Fruit fly (Drosophila melanogaster) whole organism, prepupa: ENCODE data around the gene Alg7.

Experiments
- Blimp-1 ChIP-seq: fragments of 200-800 bp; sonication (Bioruptor generic); optimal IDR thresholded peaks from 3 replicates; lab custom pipeline; 2017; ENCODE audit warnings: missing biosample characterization, missing genetic modification characterization, mild to moderate bottlenecking, moderate library complexity, missing genetic modification reagents
- CG10631 ChIP-seq: fragments of 200-800 bp; sonication (Bioruptor generic); optimal IDR thresholded peaks from 2 replicates; lab custom pipeline; 2016; ENCODE audit warnings: missing biosample characterization, missing genetic modification characterization
- CG10669 ChIP-seq: fragments of 200-800 bp; sonication (Bioruptor generic); optimal IDR thresholded peaks from 3 replicates; lab custom pipeline; 2018; ENCODE audit warnings: missing biosample characterization, mild to moderate bottlenecking, missing genetic modification characterization, moderate library complexity
- CG11294 ChIP-seq: fragments of 200-800 bp; sonication (Bioruptor generic); IDR thresholded peaks from 2 replicates; pipeline ENCODE4 v1.3.6; 2022; ENCODE audit warnings: missing biosample characterization, missing genetic modification characterization
- CG11762 ChIP-seq: fragments of 200-800 bp; sonication (Bioruptor generic); optimal IDR thresholded peaks from 3 replicates; lab custom pipeline; 2016; ENCODE audit warnings: missing biosample characterization, missing genetic modification characterization; ENCODE audit not compliant: insufficient read depth
- CG11902 ChIP-seq: fragments of 200-800 bp; sonication (Bioruptor generic); optimal IDR thresholded peaks from 3 replicates; lab custom pipeline; 2016; ENCODE audit warnings: missing biosample characterization, missing genetic modification characterization
- CG1621 ChIP-seq: fragments of 200-800 bp; sonication (Bioruptor generic); optimal IDR thresholded peaks from 3 replicates; lab custom pipeline; 2018; ENCODE audit warnings: missing biosample characterization, mild to moderate bottlenecking, missing genetic modification characterization
- CG16779 ChIP-seq: fragments of 200-800 bp; sonication (Bioruptor generic); optimal IDR thresholded peaks from 3 replicates; lab custom pipeline; 2017; ENCODE audit warnings: missing biosample characterization, mild to moderate bottlenecking, missing genetic modification characterization
- CG3032 ChIP-seq: fragments of 200-800 bp; optimal IDR thresholded peaks from 2 replicates; lab custom pipeline; 2019; ENCODE audit warnings: missing biosample characterization, mild to moderate bottlenecking, missing genetic modification characterization, moderate library complexity
- CG31627 ChIP-seq: fragments of 200-800 bp; sonication (Bioruptor generic); optimal IDR thresholded peaks from 3 replicates; lab custom pipeline; 2016; ENCODE audit warnings: missing biosample characterization, missing genetic modification characterization
- CG34406 ChIP-seq: fragments of 200-800 bp; sonication (Bioruptor generic); optimal IDR thresholded peaks from 3 replicates; lab custom pipeline; 2016; ENCODE audit warnings: missing biosample characterization, missing genetic modification characterization
- CG3919 ChIP-seq: fragments of 200-800 bp; sonication (Bioruptor generic); optimal IDR thresholded peaks from 3 replicates; lab custom pipeline; 2016; ENCODE audit warnings: missing biosample characterization, missing genetic modification characterization
- CG6276 ChIP-seq: fragments of 200-800 bp; sonication (Bioruptor generic); optimal IDR thresholded peaks from 2 replicates; lab custom pipeline; 2017; ENCODE audit warnings: missing biosample characterization, mild to moderate bottlenecking, missing genetic modification characterization
- CG6792 ChIP-seq: fragments of 200-800 bp; sonication (Bioruptor generic); optimal IDR thresholded peaks from 3 replicates; lab custom pipeline; 2016; ENCODE audit warnings: missing biosample characterization, missing genetic modification characterization
- CG6808 ChIP-seq: fragments of 200-800 bp; sonication (Bioruptor generic); optimal IDR thresholded peaks from 3 replicates; lab custom pipeline; 2017; ENCODE audit warnings: missing biosample characterization, missing genetic modification characterization, mild to moderate bottlenecking, moderate library complexity, missing genetic modification reagents
- CG7368 ChIP-seq: fragments of 200-800 bp; sonication (Bioruptor generic); optimal IDR thresholded peaks from 3 replicates; lab custom pipeline; 2016; ENCODE audit warnings: missing biosample characterization, missing genetic modification characterization
- CG8119 ChIP-seq: fragments of 200-800 bp; sonication (Bioruptor generic); IDR thresholded peaks from 3 replicates; pipeline ENCODE4 v1.3.6; 2022; ENCODE audit warnings: missing biosample characterization, missing genetic modification characterization
- CG8632 ChIP-seq: fragments of 200-800 bp; sonication (Bioruptor generic); optimal IDR thresholded peaks from 3 replicates; lab custom pipeline; 2016; ENCODE audit warnings: missing biosample characterization, missing genetic modification characterization
- CG9139 ChIP-seq: fragments of 200-800 bp; sonication (Bioruptor generic); optimal IDR thresholded peaks from 3 replicates; lab custom pipeline; 2017; ENCODE audit warnings: missing biosample characterization, mild to moderate bottlenecking, missing genetic modification characterization
- Eip78C ChIP-seq: fragments of 200-800 bp; sonication (Bioruptor generic); peaks from one replicate; lab custom pipeline; 2016; ENCODE audit warnings: missing biosample characterization, missing genetic modification characterization
- Eip93F ChIP-seq: fragments of 200-800 bp; sonication (Bioruptor generic); optimal IDR thresholded peaks from 2 replicates; lab custom pipeline; 2016; ENCODE audit warnings: missing biosample characterization, mild to moderate bottlenecking, missing genetic modification characterization
- Ets21C ChIP-seq: fragments of 200-800 bp; sonication (Bioruptor generic); optimal IDR thresholded peaks from 3 replicates; lab custom pipeline; 2016; ENCODE audit warnings: missing biosample characterization, missing genetic modification characterization
- Ets96B ChIP-seq: fragments of 200-800 bp; optimal IDR thresholded peaks from 2 replicates; lab custom pipeline; 2019; ENCODE audit warnings: missing biosample characterization, mild to moderate bottlenecking, missing genetic modification characterization, moderate library complexity
- Gug ChIP-seq: fragments of 200-800 bp; sonication (Bioruptor generic); IDR thresholded peaks from 2 replicates; pipeline ENCODE4 v1.3.6; 2022; ENCODE audit warnings: missing biosample characterization, missing genetic modification characterization
- Hr38 ChIP-seq: sonication (Bioruptor generic); optimal IDR thresholded peaks from 2 replicates; lab custom pipeline; 2016; ENCODE audit warnings: missing biosample characterization, missing genetic modification characterization
- Hr39 ChIP-seq: fragments of 200-800 bp; sonication (Bioruptor generic); optimal IDR thresholded peaks from 2 replicates; lab custom pipeline; 2016; ENCODE audit warnings: missing biosample characterization, missing genetic modification characterization
- Hr4 ChIP-seq: fragments of 200-800 bp; sonication (Bioruptor generic); optimal IDR thresholded peaks from 3 replicates; lab custom pipeline; 2016; ENCODE audit warnings: missing biosample characterization, missing genetic modification characterization
- Lpt ChIP-seq: fragments of 200-800 bp; sonication (Bioruptor generic); optimal IDR thresholded peaks from 3 replicates; lab custom pipeline; 2016; ENCODE audit warnings: missing biosample characterization, missing genetic modification characterization
- Smox ChIP-seq: fragments of 200-800 bp; sonication (Bioruptor generic); optimal IDR thresholded peaks from 3 replicates; lab custom pipeline; 2016; ENCODE audit warnings: missing biosample characterization, missing genetic modification characterization
- Sox102F ChIP-seq: fragments of 200-800 bp; sonication (Bioruptor generic); optimal IDR thresholded peaks from 2 replicates; lab custom pipeline; 2016; ENCODE audit warnings: missing biosample characterization, mild to moderate bottlenecking, missing genetic modification characterization
- Sox14 ChIP-seq: fragments of 200-800 bp; sonication (Bioruptor generic); optimal IDR thresholded peaks from 3 replicates; lab custom pipeline; 2016; ENCODE audit warnings: missing biosample characterization, missing genetic modification characterization
- Sox15 ChIP-seq: fragments of 200-800 bp; sonication (Bioruptor generic); optimal IDR thresholded peaks from 3 replicates; lab custom pipeline; 2016; ENCODE audit warnings: missing biosample characterization, missing genetic modification characterization
- achi ChIP-seq: fragments of 200-800 bp; sonication (Bioruptor generic); optimal IDR thresholded peaks from 3 replicates; lab custom pipeline; 2016; ENCODE audit warnings: missing biosample characterization, missing genetic modification characterization
- acj6 ChIP-seq: fragments of 200-800 bp; sonication (Bioruptor generic); optimal IDR thresholded peaks from 3 replicates; lab custom pipeline; 2016; ENCODE audit warnings: missing biosample characterization, missing genetic modification characterization
- cyc ChIP-seq: fragments of 200-800 bp; sonication (Bioruptor generic); optimal IDR thresholded peaks from 3 replicates; lab custom pipeline; 2016; ENCODE audit warnings: missing biosample characterization, missing genetic modification characterization
- dac ChIP-seq: fragments of 200-800 bp; sonication (Bioruptor generic); optimal IDR thresholded peaks from 2 replicates; lab custom pipeline; 2017; ENCODE audit warnings: missing biosample characterization, mild to moderate bottlenecking, missing genetic modification characterization
- esn ChIP-seq: fragments of 200-800 bp; sonication (Bioruptor generic); optimal IDR thresholded peaks from 2 replicates; lab custom pipeline; 2016; ENCODE audit warnings: missing biosample characterization, mild to moderate bottlenecking, missing genetic modification characterization, moderate library complexity
- fd59A ChIP-seq: fragments of 200-800 bp; sonication (Bioruptor generic); optimal IDR thresholded peaks from 2 replicates; lab custom pipeline; 2017; ENCODE audit warnings: missing biosample characterization, mild to moderate bottlenecking, missing genetic modification characterization, missing genetic modification reagents
- fd85E ChIP-seq: fragments of 200-800 bp; sonication (Bioruptor generic); optimal IDR thresholded peaks from 3 replicates; lab custom pipeline; 2016; ENCODE audit warnings: missing biosample characterization, missing genetic modification characterization
- fkh ChIP-seq: fragments of 200-800 bp; sonication (Bioruptor generic); optimal IDR thresholded peaks from 3 replicates; lab custom pipeline; 2017; ENCODE audit warnings: missing biosample characterization, mild to moderate bottlenecking, missing genetic modification characterization, moderate library complexity
- lz ChIP-seq: fragments of 200-800 bp; sonication (Bioruptor generic); optimal IDR thresholded peaks from 3 replicates; lab custom pipeline; 2016; ENCODE audit warnings: missing biosample characterization, missing genetic modification characterization
- net ChIP-seq: fragments of 200-800 bp; sonication (Bioruptor generic); optimal IDR thresholded peaks from 3 replicates; lab custom pipeline; 2016; ENCODE audit warnings: missing biosample characterization, missing genetic modification characterization
- pdm3 ChIP-seq: fragments of 200-800 bp; sonication (Bioruptor generic); optimal IDR thresholded peaks from 3 replicates; lab custom pipeline; 2016; ENCODE audit warnings: missing biosample characterization, missing genetic modification characterization
- salr ChIP-seq, 2 experiments: fragments of 200-800 bp; sonication (Bioruptor generic); optimal IDR thresholded peaks; 3 replicates each; lab custom pipeline; 2016 to 2018; ENCODE audit warnings: missing biosample characterization in 2 of 2, missing genetic modification characterization in 2 of 2, mild to moderate bottlenecking in 1 of 2
- spab ChIP-seq: fragments of 200-800 bp; sonication (Bioruptor generic); optimal IDR thresholded peaks from 2 replicates; lab custom pipeline; 2017; ENCODE audit warnings: missing biosample characterization, mild to moderate bottlenecking, missing genetic modification characterization, missing genetic modification reagents
- topi ChIP-seq: fragments of 200-800 bp; sonication (Bioruptor generic); optimal IDR thresholded peaks from 3 replicates; lab custom pipeline; 2016; ENCODE audit warnings: missing biosample characterization, missing genetic modification characterization

Alg7 gene

DNA sequence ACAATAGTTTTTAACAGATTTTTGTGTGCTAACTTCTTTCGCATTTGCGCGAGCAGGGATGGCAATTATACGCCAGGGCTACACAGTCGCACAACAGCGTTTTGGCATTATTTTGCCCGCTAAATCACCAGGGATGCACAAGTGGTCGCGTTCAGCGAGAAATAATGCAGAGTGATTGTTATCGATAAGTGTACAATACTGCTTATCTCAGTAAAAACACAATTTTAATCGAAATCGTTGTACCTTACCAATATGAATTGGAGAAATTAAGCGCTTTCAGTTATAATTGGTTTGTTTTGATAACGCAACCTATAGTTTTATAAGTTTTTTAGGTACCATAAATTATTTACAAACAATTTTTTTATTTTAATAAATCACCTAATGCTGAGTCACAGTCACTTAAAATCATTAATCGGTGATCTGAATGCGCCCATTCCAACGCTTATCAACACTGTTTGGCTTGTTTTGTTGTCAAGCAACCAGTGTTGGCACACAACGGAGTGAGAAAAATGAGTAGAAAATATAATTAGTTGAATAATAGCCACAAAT, 2.3 kb upstream of the Alg7 start, which contains the start of the genes Sfmbt and CG5439:
Gene Sfmbt, minus strand, starts transcription at position 85 of the 549 bp plus-strand sequence.
Gene CG5439, plus strand, starts transcription at position 450 of the 549 bp plus-strand sequence.
- TF ChIP-seq CG3032 (tag; lab: Kevin White, UChicago) (peak; percentile 79), CG6792 (GFP tag; lab: Kevin White, UChicago) (peak; percentile 71), CG11902 (GFP tag; lab: Kevin White, UChicago) (peak; percentile 69), CG8119 (GFP tag; lab: Robert Waterston, UW) (no peak), Eip93F (GFP tag; lab: Kevin White, UChicago) (peak; percentile 10), esn (GFP tag; lab: Kevin White, UChicago) (peak; percentile 85), fd59A (GFP tag; lab: Kevin White, UChicago) (peak; percentile 47), Smox (GFP tag; lab: Kevin White, UChicago) (no peak), fd85E (GFP tag; lab: Kevin White, UChicago) (no peak), lz (GFP tag; lab: Kevin White, UChicago) (peak; percentile 85), CG1621 (tag; lab: Kevin White, UChicago) (no peak), CG10669 (GFP tag; lab: Kevin White, UChicago) (no peak), acj6 (peak; percentile 78), Sox102F (GFP tag; lab: Kevin White, UChicago) (no peak), CG10631 (GFP tag; lab: Kevin White, UChicago) (peak; percentile 85), Hr4 (GFP tag; lab: Kevin White, UChicago) (no peak), CG31627 (GFP tag; lab: Kevin White, UChicago) (peak; percentile 84), Ets96B (tag; lab: Kevin White, UChicago) (peak; percentile 59), Hr39 (GFP tag; lab: Kevin White, UChicago) (peak; percentile 81), Sox14 (GFP tag; lab: Kevin White, UChicago) (peak; percentile 83), cyc (GFP tag; lab: Kevin White, UChicago) (peak; percentile 85), Blimp-1 (GFP tag; lab: Kevin White, UChicago) (no peak), Eip78C (peak; percentile 88), CG3919 (GFP tag; lab: Kevin White, UChicago) (no peak), salr (GFP tag; optimal IDR thresholded peaks at IDR 0.05; lab: Kevin White, UChicago) (peak in 1 of 2 experiments; percentile 39), dac (GFP tag; lab: Kevin White, UChicago) (peak; percentile 1), CG34406 (GFP tag; lab: Kevin White, UChicago) (peak; percentile 69), Gug (GFP tag; lab: Robert Waterston, UW) (peak; percentile 70; the same call in 1 of the 2 replicates), CG8632 (GFP tag; lab: Kevin White, UChicago) (no peak), topi (GFP tag; lab: Kevin White, UChicago) (peak; percentile 81), Ets21C (GFP tag; lab: Kevin White, UChicago) (peak; percentile 80), Sox15 (GFP tag; lab: Kevin White, UChicago) (peak; percentile 75)

DNA sequence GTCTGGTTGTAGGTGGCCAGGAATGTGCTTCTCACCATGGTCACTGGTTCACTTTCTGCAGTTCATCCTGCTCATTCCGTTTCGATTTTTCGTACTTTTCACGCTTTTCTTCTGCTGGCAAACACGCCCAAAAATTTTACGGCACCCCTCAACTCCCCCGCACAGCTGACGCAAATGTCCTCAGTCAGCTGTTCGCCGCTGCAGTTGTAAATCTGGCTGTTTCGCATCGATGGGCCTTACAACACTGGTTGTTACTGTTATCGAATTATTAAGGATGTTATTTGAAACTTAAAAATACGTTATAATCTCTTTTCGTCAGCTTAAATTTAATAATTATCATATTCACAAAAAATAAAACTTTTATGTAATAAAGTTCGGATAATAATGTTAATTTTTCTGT, 3.4 kb downstream of the Alg7 start, which contains the start of gene Mgat3:
Gene Mgat3, minus strand, starts transcription at position 182 of the 400 bp plus-strand sequence.
- TF ChIP-seq CG7368 (GFP tag; lab: Kevin White, UChicago): no peak
- no peak for TF ChIP-seq Sox15 (GFP tag; lab: Kevin White, UChicago)
- TF ChIP-seq CG11762 (GFP tag; lab: Kevin White, UChicago): no peak
- TF ChIP-seq lz (GFP tag; lab: Kevin White, UChicago): no peak
- no peak for TF ChIP-seq CG34406 (GFP tag; lab: Kevin White, UChicago)
- TF ChIP-seq Ets96B (tag; lab: Kevin White, UChicago): no peak
- no peak for TF ChIP-seq CG9139 (GFP tag; lab: Kevin White, UChicago)

DNA sequence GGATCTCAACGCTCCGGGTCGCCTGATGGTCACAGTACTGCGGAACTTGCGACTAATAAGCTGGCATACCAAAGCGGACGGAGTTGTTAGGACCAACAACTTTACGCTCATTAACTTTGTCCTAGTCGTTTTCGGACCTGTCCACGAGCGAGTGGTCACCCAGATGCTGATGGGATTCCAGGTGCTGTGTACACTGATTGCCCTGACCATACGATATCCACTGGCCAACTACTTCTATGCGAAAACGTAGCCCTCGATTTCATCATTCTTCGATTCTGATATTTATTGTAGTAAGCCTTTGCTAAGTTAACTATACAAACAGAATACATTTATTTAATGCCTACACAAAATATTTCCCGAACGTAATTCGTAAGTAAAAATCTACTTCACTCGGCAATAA, 4.1 kb downstream of the Alg7 start, which contains the start of gene Rsph1:
Gene Rsph1, plus strand, starts transcription at position 301 of the 400 bp plus-strand sequence.
- TF ChIP-seq Smox (GFP tag; lab: Kevin White, UChicago) (no peak), esn (GFP tag; lab: Kevin White, UChicago) (no peak), Sox14 (GFP tag; lab: Kevin White, UChicago) (no peak), CG16779 (tag; lab: Kevin White, UChicago) (no peak), pdm3 (GFP tag; lab: Kevin White, UChicago) (no peak), CG10631 (GFP tag; lab: Kevin White, UChicago) (no peak), Blimp-1 (GFP tag; lab: Kevin White, UChicago) (no peak), CG7368 (GFP tag; lab: Kevin White, UChicago) (no peak), fd85E (GFP tag; lab: Kevin White, UChicago) (no peak), Hr38 (GFP tag; lab: Kevin White, UChicago) (no peak), Lpt (GFP tag; lab: Kevin White, UChicago) (no peak), CG11294 (GFP tag; lab: Robert Waterston, UW) (no peak), fkh (no peak), CG6808 (no peak), CG6792 (GFP tag; lab: Kevin White, UChicago) (no peak), achi (no peak), CG6276 (GFP tag; lab: Kevin White, UChicago) (no peak), net (GFP tag; lab: Kevin White, UChicago) (no peak), spab (GFP tag; lab: Kevin White, UChicago) (no peak)
